Fruit fly (Drosophila melanogaster) Kc167 (cell line): ENCODE measurements around the gene CG18476.

ENCODE experiments used
- Myc ChIP-seq: fragments of >200 bp; optimal IDR thresholded peaks from 2 replicates; lab custom pipeline; 2017; ENCODE audit warnings: missing external identifiers
- Sin3A ChIP-seq: fragments of >200 bp; optimal IDR thresholded peaks from 2 replicates; lab custom pipeline; 2018; ENCODE audit warnings: missing external identifiers
- h ChIP-seq: fragments of >200 bp; optimal IDR thresholded peaks from 3 replicates; lab custom pipeline; 2018; ENCODE audit warnings: missing external identifiers
- insv ChIP-seq: fragments of >200 bp; optimal IDR thresholded peaks from 3 replicates; lab custom pipeline; 2018; ENCODE audit warnings: missing external identifiers
- psq ChIP-seq: fragments of >200 bp; optimal IDR thresholded peaks from 2 replicates; lab custom pipeline; 2017; ENCODE audit warnings: missing external identifiers
- ttk ChIP-seq: sonication (Bioruptor generic); optimal IDR thresholded peaks from 2 replicates; lab custom pipeline; 2017; ENCODE audit warnings: missing external identifiers

- TF ChIP-seq ttk (no peak), h (lab: Kevin White, UChicago) (no peak), insv (no peak), Sin3A (lab: Kevin White, UChicago) (no peak), psq (lab: Kevin White, UChicago) (no peak), Myc (lab: Kevin White, UChicago) (no peak)
Observed at dm6 chr3R:11683675-11684074, 5.8 kb upstream of the CG18476 start.
